Worm (Caenorhabditis elegans) whole organism, L4 larva: ENCODE data around the gene Y54G2A.10.

ENCODE experiments used
- ceh-82 ChIP-seq: sonication (generic microtip); optimal IDR thresholded peaks from 2 replicates; lab custom pipeline; 2017; ENCODE audit warnings: missing biosample characterization, missing genetic modification characterization
- egl-27 ChIP-seq: sonication (generic microtip); optimal IDR thresholded peaks from 3 replicates; lab custom pipeline; 2017; ENCODE audit warnings: missing biosample characterization, missing genetic modification reagents, missing genetic modification characterization
- fkh-10 ChIP-seq: fragments of 150-350 bp; optimal IDR thresholded peaks from 2 replicates; lab custom pipeline; 2014; ENCODE audit warnings: missing biosample characterization, missing genetic modification reagents, missing genetic modification characterization
- hif-1 ChIP-seq, 2 experiments: sonication (generic microtip); optimal IDR thresholded peaks; 2 replicates each; lab custom pipeline; 2016 to 2017; ENCODE audit warnings: missing compliant biosample characterization in 2 of 2, missing genetic modification characterization in 2 of 2, missing genetic modification reagents in 2 of 2, missing genotype in 2 of 2, mild to moderate bottlenecking in 1 of 2
- jun-1 ChIP-seq: fragments of 150-350 bp; optimal IDR thresholded peaks from 2 replicates; lab custom pipeline; 2014; ENCODE audit warnings: missing biosample characterization, missing genetic modification reagents, missing genetic modification characterization
- lin-1 ChIP-seq: fragments of 200-800 bp; sonication (Bioruptor generic); IDR thresholded peaks from 2 replicates; pipeline ENCODE4 v1.3.6; 2022; ENCODE audit warnings: missing genetic modification reagents, missing genetic modification characterization, missing compliant biosample characterization
- lin-13 ChIP-seq: fragments of 150-350 bp; optimal IDR thresholded peaks from 2 replicates; lab custom pipeline; 2014; ENCODE audit warnings: missing biosample characterization, missing genetic modification reagents, missing genetic modification characterization
- lin-15B ChIP-seq: fragments of 150-350 bp; sonication (generic microtip); optimal IDR thresholded peaks from 3 replicates; lab custom pipeline; 2014; ENCODE audit warnings: missing biosample characterization, missing genetic modification characterization
- lin-39 ChIP-seq: fragments of 150-350 bp; optimal IDR thresholded peaks from 2 replicates; lab custom pipeline; 2014; ENCODE audit warnings: missing biosample characterization, missing genetic modification reagents, missing genetic modification characterization
- lir-3 ChIP-seq: sonication (generic microtip); optimal IDR thresholded peaks from 2 replicates; lab custom pipeline; 2016; ENCODE audit warnings: mild to moderate bottlenecking, missing genetic modification characterization, missing compliant biosample characterization
- nhr-76 ChIP-seq: fragments of 150-350 bp; optimal IDR thresholded peaks from 2 replicates; lab custom pipeline; 2014; ENCODE audit warnings: missing biosample characterization, missing genetic modification characterization
- unc-130 ChIP-seq: sonication (generic microtip); optimal IDR thresholded peaks from 2 replicates; lab custom pipeline; 2016; ENCODE audit warnings: missing genetic modification reagents, missing genetic modification characterization, missing compliant biosample characterization
- unc-39 ChIP-seq: sonication (generic microtip); optimal IDR thresholded peaks from 2 replicates; lab custom pipeline; 2017; ENCODE audit warnings: missing biosample characterization, missing genetic modification characterization

DNA sequence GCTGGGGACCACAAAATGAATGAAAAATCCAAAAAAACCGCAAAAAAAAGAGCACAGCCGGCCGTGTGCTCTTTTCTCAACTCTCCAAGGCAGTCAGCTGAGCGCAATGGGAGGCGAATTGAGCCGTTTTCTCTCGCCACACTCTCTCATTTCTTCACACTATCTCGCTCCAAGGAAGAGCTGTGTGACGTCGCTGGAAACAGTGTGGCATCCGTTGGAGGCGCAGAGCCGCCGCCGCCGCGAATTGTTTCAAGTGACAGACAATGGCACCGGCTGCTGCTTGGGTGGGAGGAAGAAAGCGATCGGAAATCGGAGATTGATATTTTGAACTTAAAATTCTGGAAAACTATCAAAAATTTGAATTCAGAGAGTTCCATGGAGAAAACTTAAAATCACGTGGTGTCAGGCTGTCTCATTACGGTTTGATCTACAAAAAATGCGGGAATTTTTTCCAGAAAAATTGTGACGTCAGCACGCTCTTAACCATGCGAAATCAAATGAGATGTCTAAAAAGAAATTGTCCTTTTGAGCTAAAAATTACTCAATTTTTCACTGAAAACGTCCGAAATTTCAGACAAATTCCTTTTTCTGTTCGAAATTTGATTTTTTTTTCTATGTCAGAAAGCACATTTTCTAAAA is 23.4 kb upstream of the Y54G2A.10 start:
- no peak for TF ChIP-seq lin-39 (tag; lab: Kevin White, UChicago)
- TF ChIP-seq jun-1 (tag; lab: Kevin White, UChicago) = no peak
- no peak for TF ChIP-seq ceh-82 (tag; lab: Kevin White, UChicago)
- no peak for TF ChIP-seq lin-15B (tag; lab: Kevin White, UChicago)
- no peak for TF ChIP-seq lir-3
- no peak for TF ChIP-seq egl-27 (tag; lab: Kevin White, UChicago)
- TF ChIP-seq lin-1 (GFP tag; lab: Robert Waterston, UW) = 0 out of 2 replicates have a peak, but pooled peaks have one; percentile 42
- no peak for TF ChIP-seq lin-13 (GFP tag; lab: Kevin White, UChicago)
- TF ChIP-seq fkh-10 (GFP tag; lab: Kevin White, UChicago) = peak; percentile 5
- TF ChIP-seq unc-39 (tag; lab: Kevin White, UChicago) = no peak
- no peak for TF ChIP-seq unc-130 (GFP tag; lab: Kevin White, UChicago)
- TF ChIP-seq hif-1 (tag; optimal IDR thresholded peaks at IDR 0.05; lab: Kevin White, UChicago) = peak in 1 of 2 experiments; percentile 29
- no peak for TF ChIP-seq nhr-76
